Fruit fly (Drosophila melanogaster): ENCODE measurements around the gene CG46457.

DNA sequence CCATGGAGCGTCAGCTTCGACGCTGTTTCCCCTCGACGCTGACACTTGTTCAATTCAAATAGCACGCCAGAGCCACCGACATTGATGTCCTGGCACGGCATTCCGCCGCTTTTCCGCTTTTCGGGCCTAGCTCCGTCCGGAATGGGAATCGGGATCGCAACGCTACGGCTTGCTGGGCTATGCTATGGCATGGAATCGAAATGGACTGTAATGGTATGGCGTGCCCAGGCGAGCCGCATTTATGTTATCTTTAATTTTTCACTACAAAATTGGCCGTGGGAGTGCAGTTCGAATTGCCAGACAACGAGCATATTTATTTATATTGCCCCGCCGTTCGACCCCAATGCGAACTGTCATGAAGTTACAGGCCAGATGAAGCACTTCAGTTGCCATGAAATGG is 5.7 kb downstream of the CG46457 start, which contains the start of gene CG12538:
- no peak for TF ChIP-seq ttk (optimal IDR thresholded peaks at IDR 0.05)
- no peak for TF ChIP-seq h (optimal IDR thresholded peaks at IDR 0.05)
- TF ChIP-seq psq (optimal IDR thresholded peaks at IDR 0.05): no peak
